Worm (Caenorhabditis elegans) whole organism, L3 larva: ENCODE results near the gene C47E8.9.

Experiments
- R02D3.7 ChIP-seq: fragments of 150-350 bp; optimal IDR thresholded peaks from 2 replicates; lab custom pipeline; 2014; ENCODE audit warnings: missing biosample characterization, missing genetic modification characterization
- ama-1 ChIP-seq: fragments of 150-350 bp; optimal IDR thresholded peaks from 2 replicates; lab custom pipeline; 2018

DNA sequence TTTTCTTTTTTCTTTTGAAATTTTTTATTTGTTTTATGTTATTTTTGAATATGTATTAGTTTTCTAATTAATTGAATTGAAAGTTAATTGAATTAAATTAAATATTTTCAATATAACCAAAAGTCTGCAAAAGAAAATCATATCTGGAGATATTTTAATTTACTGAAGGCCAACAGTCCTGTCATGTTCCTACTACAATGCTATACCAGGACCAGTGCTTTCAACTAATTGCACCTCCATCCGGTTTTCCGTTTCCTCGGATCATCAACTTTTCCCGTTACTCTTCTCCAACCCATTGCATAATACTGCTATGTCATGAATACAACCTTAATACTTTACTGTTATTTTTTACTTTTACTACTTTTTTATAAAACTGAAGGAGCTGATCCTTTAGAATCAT lies 49.2 kb downstream of the C47E8.9 start, which contains the start of gene R08A2.5:
- TF ChIP-seq R02D3.7 (tag; lab: Kevin White, UChicago) (no peak), ama-1 (lab: Kevin White, UChicago) (no peak)
